Fruit fly (Drosophila melanogaster) whole organism, embryonic: ENCODE measurements around the gene gukh.

Experiments used
- Abd-B ChIP-seq: fragments of 200-800 bp; sonication (Bioruptor generic); optimal IDR thresholded peaks from 2 replicates; lab custom pipeline; 2018; ENCODE audit warnings: missing biosample characterization, mild to moderate bottlenecking, missing genetic modification characterization, moderate library complexity
- Atf3 ChIP-seq: fragments of 200-800 bp; sonication (Bioruptor generic); optimal IDR thresholded peaks from 3 replicates; lab custom pipeline; 2016; ENCODE audit warnings: missing biosample characterization, missing genetic modification characterization
- Atf6 ChIP-seq: fragments of 200-800 bp; sonication (Bioruptor generic); IDR thresholded peaks from 2 replicates; pipeline ENCODE4 v1.3.6; 2022; ENCODE audit warnings: missing biosample characterization, missing genetic modification characterization
- Bdp1 ChIP-seq: fragments of 200-800 bp; sonication (Bioruptor generic); optimal IDR thresholded peaks from 3 replicates; lab custom pipeline; 2016; ENCODE audit warnings: missing biosample characterization, missing genetic modification characterization
- Bgb ChIP-seq: fragments of 200-800 bp; sonication (Bioruptor generic); IDR thresholded peaks from 2 replicates; pipeline ENCODE4 v1.3.6; 2022; ENCODE audit warnings: missing biosample characterization, missing genetic modification characterization; ENCODE audit not compliant: partially characterized antibody
- CG10565 ChIP-seq: fragments of 200-800 bp; sonication (Bioruptor generic); optimal IDR thresholded peaks from 3 replicates; lab custom pipeline; 2016; ENCODE audit warnings: missing biosample characterization, mild to moderate bottlenecking, missing genetic modification characterization
- CG10979 ChIP-seq: fragments of 200-800 bp; sonication (Bioruptor generic); optimal IDR thresholded peaks from 2 replicates; lab custom pipeline; 2018; ENCODE audit warnings: missing biosample characterization, mild to moderate bottlenecking, missing genetic modification characterization, moderate library complexity
- CG11398 ChIP-seq: fragments of 200-800 bp; sonication (Bioruptor generic); optimal IDR thresholded peaks from 2 replicates; lab custom pipeline; 2016; ENCODE audit warnings: missing biosample characterization, missing genetic modification characterization
- CG11695 ChIP-seq: fragments of 200-800 bp; sonication (Bioruptor generic); IDR thresholded peaks from 3 replicates; pipeline ENCODE4 v1.3.6; 2022; ENCODE audit warnings: missing biosample characterization, missing genetic modification characterization
- CG12219 ChIP-seq: fragments of 200-800 bp; sonication (Bioruptor generic); optimal IDR thresholded peaks from 3 replicates; lab custom pipeline; 2018; ENCODE audit warnings: missing biosample characterization, mild to moderate bottlenecking, missing genetic modification characterization
- CG13624 ChIP-seq: fragments of 200-800 bp; sonication (Bioruptor generic); optimal IDR thresholded peaks from 2 replicates; lab custom pipeline; 2016; ENCODE audit warnings: missing biosample characterization, missing genetic modification characterization
- CG14667 ChIP-seq: fragments of 200-800 bp; sonication (Bioruptor generic); IDR thresholded peaks from 2 replicates; pipeline ENCODE4 v1.3.6; 2022; ENCODE audit warnings: missing biosample characterization, missing genetic modification characterization
- CG1602 ChIP-seq: fragments of 200-800 bp; sonication (Bioruptor generic); optimal IDR thresholded peaks from 3 replicates; lab custom pipeline; 2016; ENCODE audit warnings: missing biosample characterization, missing genetic modification characterization
- CG16779 ChIP-seq: fragments of 200-800 bp; sonication (Bioruptor generic); IDR thresholded peaks from 2 replicates; pipeline ENCODE4 v1.3.6; 2022; ENCODE audit warnings: missing biosample characterization, missing genetic modification characterization
- CG18262 ChIP-seq: fragments of 200-800 bp; optimal IDR thresholded peaks from 3 replicates; lab custom pipeline; 2019; ENCODE audit warnings: missing biosample characterization, mild to moderate bottlenecking, missing genetic modification characterization, moderate library complexity
- CG1832 ChIP-seq: fragments of 200-800 bp; sonication (Bioruptor generic); optimal IDR thresholded peaks from 2 replicates; lab custom pipeline; 2017; ENCODE audit warnings: missing biosample characterization, mild to moderate bottlenecking, missing genetic modification characterization, inconsistent platforms
- CG2712 ChIP-seq: fragments of 200-800 bp; optimal IDR thresholded peaks from 3 replicates; lab custom pipeline; 2019; ENCODE audit warnings: missing biosample characterization, mild to moderate bottlenecking, missing genetic modification characterization, moderate library complexity
- CG2889 ChIP-seq: fragments of 200-800 bp; sonication (Bioruptor generic); IDR thresholded peaks from 3 replicates; pipeline ENCODE4 v1.3.6; 2022; ENCODE audit warnings: missing biosample characterization, missing genetic modification characterization
- CG34376 ChIP-seq: fragments of 200-800 bp; sonication (Bioruptor generic); optimal IDR thresholded peaks from 2 replicates; lab custom pipeline; 2018; ENCODE audit warnings: missing biosample characterization, mild to moderate bottlenecking, missing genetic modification characterization
- CG4328 ChIP-seq: fragments of 200-800 bp; sonication (Bioruptor generic); optimal IDR thresholded peaks from 3 replicates; lab custom pipeline; 2017; ENCODE audit warnings: missing biosample characterization, missing genetic modification reagents, missing genetic modification characterization
- CG6813 ChIP-seq: fragments of 200-800 bp; sonication (Bioruptor generic); optimal IDR thresholded peaks from 2 replicates; lab custom pipeline; 2017; ENCODE audit warnings: missing biosample characterization, missing genetic modification characterization, mild to moderate bottlenecking, moderate library complexity, missing genetic modification reagents
- CG6854 ChIP-seq: fragments of 200-800 bp; sonication (Bioruptor generic); optimal IDR thresholded peaks from 3 replicates; lab custom pipeline; 2017; ENCODE audit warnings: missing biosample characterization, mild to moderate bottlenecking, missing genetic modification characterization
- CG7963 ChIP-seq: fragments of 200-800 bp; sonication (Bioruptor generic); IDR thresholded peaks from 3 replicates; pipeline ENCODE4 v1.3.6; 2022; ENCODE audit warnings: missing biosample characterization, missing genetic modification characterization; ENCODE audit not compliant: partially characterized antibody
- CG8089 ChIP-seq: fragments of 200-800 bp; sonication (Bioruptor generic); optimal IDR thresholded peaks from 3 replicates; lab custom pipeline; 2016; ENCODE audit warnings: missing biosample characterization, missing genetic modification characterization
- CG9797 ChIP-seq: fragments of 200-800 bp; sonication (Bioruptor generic); optimal IDR thresholded peaks from 3 replicates; lab custom pipeline; 2018; ENCODE audit warnings: missing biosample characterization, mild to moderate bottlenecking, missing genetic modification characterization
- CG9932 ChIP-seq: fragments of 200-800 bp; sonication (Bioruptor generic); IDR thresholded peaks from 2 replicates; pipeline ENCODE4 v1.3.6; 2022; ENCODE audit warnings: missing biosample characterization, missing genetic modification characterization
- Deaf1 ChIP-seq: fragments of 200-800 bp; optimal IDR thresholded peaks from 3 replicates; lab custom pipeline; 2019; ENCODE audit warnings: missing biosample characterization, mild to moderate bottlenecking, missing genetic modification characterization, moderate library complexity
- Dll ChIP-seq: fragments of 200-800 bp; sonication (Bioruptor generic); IDR thresholded peaks from 4 replicates; pipeline ENCODE4 v1.3.6; 2022; ENCODE audit warnings: missing biosample characterization, missing genetic modification characterization; ENCODE audit not compliant: partially characterized antibody
- Elba2 ChIP-seq: fragments of 200-800 bp; sonication (Bioruptor generic); optimal IDR thresholded peaks from 3 replicates; lab custom pipeline; 2016; ENCODE audit warnings: missing biosample characterization, missing genetic modification characterization
- HmgD ChIP-seq: fragments of 200-800 bp; sonication (Bioruptor generic); optimal IDR thresholded peaks from 3 replicates; lab custom pipeline; 2016; ENCODE audit warnings: missing biosample characterization, missing genetic modification characterization
- Hr78 ChIP-seq, 2 experiments: fragments of 200-800 bp in 1 of 2; fragments of >200 bp in 1 of 2; sonication (Bioruptor generic) in 1 of 2; optimal IDR thresholded peaks; 2 replicates each; lab custom pipeline; 2017 to 2019; ENCODE audit warnings: missing biosample characterization in 2 of 2, missing genetic modification characterization in 2 of 2, mild to moderate bottlenecking in 1 of 2, moderate library complexity in 1 of 2
- Mad ChIP-seq: fragments of 200-800 bp; sonication (Bioruptor generic); optimal IDR thresholded peaks from 2 replicates; lab custom pipeline; 2016; ENCODE audit warnings: missing biosample characterization, missing genetic modification characterization
- Optix ChIP-seq: fragments of 200-800 bp; sonication (Bioruptor generic); IDR thresholded peaks from 3 replicates; pipeline ENCODE4 v1.3.6; 2022; ENCODE audit warnings: missing biosample characterization, missing genetic modification characterization
- abd-A ChIP-seq: fragments of 200-800 bp; sonication (Bioruptor generic); optimal IDR thresholded peaks from 3 replicates; lab custom pipeline; 2019; ENCODE audit warnings: missing biosample characterization, mild to moderate bottlenecking, missing genetic modification characterization, moderate library complexity
- ase ChIP-seq: fragments of 200-800 bp; sonication (Bioruptor generic); IDR thresholded peaks from 3 replicates; pipeline ENCODE4 v1.3.6; 2022; ENCODE audit warnings: missing biosample characterization, missing genetic modification characterization
- caup ChIP-seq: fragments of 200-800 bp; sonication (Bioruptor generic); optimal IDR thresholded peaks from 3 replicates; lab custom pipeline; 2017; ENCODE audit warnings: missing biosample characterization, mild to moderate bottlenecking, missing genetic modification characterization, moderate library complexity; ENCODE audit not compliant: severe bottlenecking
- da ChIP-seq: fragments of 200-800 bp; sonication (Bioruptor generic); optimal IDR thresholded peaks from 2 replicates; lab custom pipeline; 2016; ENCODE audit warnings: missing biosample characterization, missing genetic modification characterization
- dan ChIP-seq: fragments of 200-800 bp; sonication (Bioruptor generic); IDR thresholded peaks from 2 replicates; pipeline ENCODE4 v1.3.6; 2022; ENCODE audit warnings: missing biosample characterization, missing genetic modification characterization
- esg ChIP-seq: fragments of 200-800 bp; sonication (Bioruptor generic); conservative IDR thresholded peaks from 2 replicates; pipeline ENCODE4 v1.3.6; 2022; ENCODE audit warnings: missing biosample characterization, missing genetic modification characterization
- ewg ChIP-seq: fragments of 200-800 bp; sonication (Bioruptor generic); optimal IDR thresholded peaks from 3 replicates; lab custom pipeline; 2017; ENCODE audit warnings: mild to moderate bottlenecking, missing biosample characterization, missing genetic modification reagents, missing genetic modification characterization
- fd96Cb ChIP-seq: fragments of 200-800 bp; sonication (Bioruptor generic); optimal IDR thresholded peaks from 2 replicates; lab custom pipeline; 2018; ENCODE audit warnings: missing biosample characterization, mild to moderate bottlenecking, missing genetic modification characterization, moderate library complexity
- gce ChIP-seq: fragments of 200-800 bp; sonication (Bioruptor generic); IDR thresholded peaks from 3 replicates; pipeline ENCODE4 v1.3.6; 2022; ENCODE audit warnings: missing biosample characterization, missing genetic modification characterization
- lab ChIP-seq: fragments of 200-800 bp; sonication (Bioruptor generic); optimal IDR thresholded peaks from 3 replicates; lab custom pipeline; 2017; ENCODE audit warnings: missing biosample characterization, missing genetic modification characterization, mild to moderate bottlenecking, moderate library complexity, missing genetic modification reagents
- luna ChIP-seq: fragments of 200-800 bp; sonication (Bioruptor generic); optimal IDR thresholded peaks from 2 replicates; lab custom pipeline; 2016; ENCODE audit warnings: missing biosample characterization, missing genetic modification characterization
- otp ChIP-seq: fragments of 200-800 bp; sonication (Bioruptor generic); IDR thresholded peaks from 3 replicates; pipeline ENCODE4, ENCODE4 v1.3.6; 2022; ENCODE audit warnings: missing biosample characterization, missing genetic modification characterization
- seq ChIP-seq: fragments of 200-800 bp; sonication (Bioruptor generic); IDR thresholded peaks from 2 replicates; pipeline ENCODE4 v1.3.6; 2022; ENCODE audit warnings: missing biosample characterization, missing genetic modification characterization
- sug ChIP-seq: fragments of 200-800 bp; optimal IDR thresholded peaks from 2 replicates; lab custom pipeline; 2019; ENCODE audit warnings: missing biosample characterization, mild to moderate bottlenecking, missing genetic modification characterization, moderate library complexity
- vnd ChIP-seq: fragments of 200-800 bp; sonication (Bioruptor generic); IDR thresholded peaks from 3 replicates; pipeline ENCODE4 v1.3.6; 2022; ENCODE audit warnings: missing biosample characterization, missing genetic modification characterization; ENCODE audit not compliant: partially characterized antibody
- zen2 ChIP-seq: fragments of 200-800 bp; sonication (Bioruptor generic); IDR thresholded peaks from 3 replicates; pipeline ENCODE4 v1.3.6; 2022; ENCODE audit warnings: missing biosample characterization, missing genetic modification characterization; ENCODE audit not compliant: partially characterized antibody

The gukh gene

DNA sequence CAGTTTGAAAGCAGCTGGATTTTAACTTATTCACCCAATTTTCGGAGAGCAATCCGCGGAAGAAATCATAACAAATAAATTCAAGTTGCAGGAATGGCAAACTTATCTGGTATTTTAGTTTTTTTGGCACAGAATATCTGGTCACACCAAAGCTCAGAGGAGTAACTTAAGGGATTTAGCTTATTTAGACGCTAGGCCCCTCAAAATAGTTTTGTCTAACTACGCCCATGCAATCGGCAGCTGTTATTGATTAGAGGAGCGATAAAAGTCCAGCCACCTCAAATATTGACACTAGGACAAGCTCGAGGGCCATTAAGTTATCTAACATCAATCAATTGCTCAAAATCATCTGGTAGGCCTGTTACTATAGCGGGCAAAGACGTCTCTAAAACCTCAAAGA, 44.9 kb downstream of the gukh start, which contains the start of the genes GatA and P5cr (continued):
- TF ChIP-seq sug: peak; percentile 82
- peak; percentile 50 for TF ChIP-seq Abd-B (GFP tag; lab: Kevin White, UChicago)
- TF ChIP-seq HmgD: peak; percentile 48
- no peak for TF ChIP-seq CG4328
- peak; percentile 45 for TF ChIP-seq Bdp1 (GFP tag; lab: Kevin White, UChicago)
- peak; percentile 37 for TF ChIP-seq CG9797 (GFP tag; lab: Kevin White, UChicago)
- TF ChIP-seq CG8089 (GFP tag; lab: Kevin White, UChicago): peak; percentile 64
- TF ChIP-seq zen2 (GFP tag; lab: Robert Waterston, UW): no peak
- TF ChIP-seq CG16779 (GFP tag; lab: Robert Waterston, UW): peak; percentile 93
- peak; percentile 57 for TF ChIP-seq CG14667 (GFP tag; lab: Robert Waterston, UW)
- TF ChIP-seq esg (GFP tag; lab: Robert Waterston, UW): peak; percentile 28; the same call in 1 of the 2 replicates
- no peak for TF ChIP-seq CG7963 (GFP tag; lab: Robert Waterston, UW)
- peak; percentile 51 for TF ChIP-seq Atf3
- peak; percentile 54; the same call in 2 of the 3 replicates for TF ChIP-seq ase (GFP tag; lab: Robert Waterston, UW)
- TF ChIP-seq fd96Cb (tag; lab: Kevin White, UChicago): peak; percentile 50
- TF ChIP-seq gce (GFP tag; lab: Robert Waterston, UW): peak; percentile 64; the same call in 2 of the 3 replicates
- TF ChIP-seq Dll (GFP tag; lab: Robert Waterston, UW): no peak
- peak; percentile 31 for TF ChIP-seq CG10979
- peak; percentile 69 for TF ChIP-seq luna
- TF ChIP-seq CG13624 (GFP tag; lab: Kevin White, UChicago): peak; percentile 91
- TF ChIP-seq CG11695 (GFP tag; lab: Robert Waterston, UW): 0 out of 3 replicates have a peak, but pooled peaks have one; percentile 10
- TF ChIP-seq Elba2 (GFP tag; lab: Kevin White, UChicago): no peak
- peak; percentile 72 for TF ChIP-seq CG1602 (GFP tag; lab: Kevin White, UChicago)
- TF ChIP-seq da (GFP tag; lab: Kevin White, UChicago): peak; percentile 65
- peak; percentile 93 for TF ChIP-seq lab (GFP tag; lab: Kevin White, UChicago)
- TF ChIP-seq Atf6 (GFP tag; lab: Robert Waterston, UW): peak; percentile 86
- TF ChIP-seq seq (GFP tag; lab: Robert Waterston, UW): no peak
- TF ChIP-seq CG34376: peak; percentile 82
- TF ChIP-seq CG9932 (GFP tag; lab: Robert Waterston, UW): peak; percentile 96
- TF ChIP-seq Bgb (GFP tag; lab: Robert Waterston, UW): peak; percentile 11; the same call in 1 of the 2 replicates
- TF ChIP-seq CG6854 (GFP tag; lab: Kevin White, UChicago): peak; percentile 51
- TF ChIP-seq abd-A (tag; lab: Kevin White, UChicago): no peak
- peak; percentile 32 for TF ChIP-seq CG18262 (tag; lab: Kevin White, UChicago)
- no peak for TF ChIP-seq dan (GFP tag; lab: Robert Waterston, UW)
- TF ChIP-seq CG10565 (GFP tag; lab: Kevin White, UChicago): no peak
- peak; percentile 84 for TF ChIP-seq CG2889
- TF ChIP-seq otp (GFP tag; lab: Robert Waterston, UW): peak; percentile 86
- TF ChIP-seq CG11398 (GFP tag; lab: Kevin White, UChicago): peak; percentile 67
- no peak for TF ChIP-seq Hr78 (GFP tag; optimal IDR thresholded peaks at IDR 0.05; lab: Kevin White, UChicago)
- peak; percentile 31 for TF ChIP-seq Deaf1 (tag; lab: Kevin White, UChicago)
- TF ChIP-seq Mad (GFP tag; lab: Kevin White, UChicago): peak; percentile 78
- TF ChIP-seq CG1832 (GFP tag; lab: Kevin White, UChicago): no peak
- peak; percentile 35 for TF ChIP-seq CG2712
- peak; percentile 78 for TF ChIP-seq caup (GFP tag; lab: Kevin White, UChicago)
- TF ChIP-seq Optix (GFP tag; lab: Robert Waterston, UW): peak; percentile 68; the same call in 2 of the 3 replicates
- peak; percentile 55 for TF ChIP-seq ewg (GFP tag; lab: Kevin White, UChicago)
- peak; percentile 76 for TF ChIP-seq CG6813 (GFP tag; lab: Kevin White, UChicago)
- TF ChIP-seq CG12219: peak; percentile 64
- TF ChIP-seq vnd (GFP tag; lab: Robert Waterston, UW): no peak
